Fruit fly (Drosophila melanogaster): ENCODE data around the gene Hecw.

Hecw gene

DNA sequence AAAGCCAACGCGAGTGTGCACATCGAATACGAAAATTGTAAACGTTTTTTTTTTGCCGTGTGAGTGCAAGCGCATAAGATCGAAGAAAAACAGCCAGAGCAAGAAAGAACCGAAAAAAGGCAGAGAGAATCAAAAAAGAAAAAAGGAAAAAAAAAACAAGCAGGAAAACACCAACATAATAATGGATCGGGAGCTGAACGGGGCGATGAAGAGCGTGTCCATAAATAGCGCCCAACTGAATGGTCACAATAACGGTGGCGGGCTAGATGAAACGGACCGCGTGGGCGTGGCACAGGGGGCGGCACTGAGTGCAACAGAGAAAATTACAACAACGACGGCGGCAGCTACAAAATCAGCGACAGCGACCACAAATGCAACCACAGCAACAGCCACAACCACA lies 22.7 kb upstream of the Hecw start:
- TF ChIP-seq Clk (GFP tag; optimal IDR thresholded peaks at IDR 0.05) (no peak), Crg-1 (GFP tag; optimal IDR thresholded peaks at IDR 0.05) (no peak), CG11617 (GFP tag; optimal IDR thresholded peaks at IDR 0.05) (no peak), Mnt (GFP tag; optimal IDR thresholded peaks at IDR 0.05) (no peak), CG33017 (tag; optimal IDR thresholded peaks at IDR 0.05) (no peak), tj (GFP tag; optimal IDR thresholded peaks at IDR 0.05) (no peak), CG7101 (tag; optimal IDR thresholded peaks at IDR 0.05) (no peak), ovo (GFP tag; optimal IDR thresholded peaks at IDR 0.05) (peak; percentile 16), cic (GFP tag; optimal IDR thresholded peaks at IDR 0.05) (no peak), CG12768 (GFP tag; optimal IDR thresholded peaks at IDR 0.05) (no peak), bab1 (GFP tag; optimal IDR thresholded peaks at IDR 0.05) (no peak), pad (GFP tag; optimal IDR thresholded peaks at IDR 0.05) (no peak), Hr96 (GFP tag; optimal IDR thresholded peaks at IDR 0.05) (peak; percentile 34), CG7045 (GFP tag; optimal IDR thresholded peaks at IDR 0.05) (no peak), CG5204 (GFP tag; optimal IDR thresholded peaks at IDR 0.05) (no peak)

DNA sequence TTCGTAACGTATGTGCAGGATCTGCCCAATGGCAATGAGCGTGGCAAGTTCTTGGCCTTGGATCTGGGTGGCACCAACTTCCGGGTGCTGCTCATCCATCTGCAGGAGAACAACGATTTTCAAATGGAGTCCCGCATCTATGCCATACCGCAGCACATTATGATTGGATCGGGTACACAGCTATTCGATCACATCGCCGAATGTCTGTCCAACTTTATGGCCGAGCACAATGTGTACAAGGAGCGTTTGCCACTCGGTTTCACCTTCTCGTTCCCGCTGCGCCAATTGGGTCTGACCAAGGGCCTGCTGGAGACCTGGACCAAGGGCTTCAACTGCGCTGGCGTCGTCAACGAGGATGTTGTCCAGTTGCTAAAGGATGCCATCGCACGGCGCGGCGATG lies 22.1 kb upstream of the Hecw start:
- TF ChIP-seq CG12768 (GFP tag; optimal IDR thresholded peaks at IDR 0.05) (no peak), toe (GFP tag; optimal IDR thresholded peaks at IDR 0.05) (no peak), Mnt (GFP tag; optimal IDR thresholded peaks at IDR 0.05) (no peak), pad (GFP tag; optimal IDR thresholded peaks at IDR 0.05) (no peak)

DNA sequence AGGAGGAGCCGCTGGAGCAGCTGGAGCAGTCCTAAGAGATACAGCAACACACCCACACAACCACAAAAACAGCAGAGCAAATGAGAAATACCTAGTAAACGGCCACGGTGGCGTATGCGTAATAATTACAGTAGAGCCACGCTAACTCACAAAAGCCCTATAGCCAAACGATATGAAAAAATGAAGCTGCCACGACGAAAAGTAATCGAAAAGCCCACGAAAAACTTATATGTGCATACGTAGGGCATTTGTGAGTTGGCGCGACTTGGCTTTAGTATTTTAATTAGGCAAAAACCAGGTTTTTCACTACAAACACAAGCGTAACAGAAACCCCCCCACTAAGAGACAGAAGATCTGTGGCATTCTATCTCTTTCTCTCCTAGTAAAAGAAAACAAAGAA lies 20.9 kb upstream of the Hecw start:
- TF ChIP-seq Crg-1 (GFP tag; optimal IDR thresholded peaks at IDR 0.05) (no peak), cic (GFP tag; optimal IDR thresholded peaks at IDR 0.05) (no peak), Hr96 (GFP tag; optimal IDR thresholded peaks at IDR 0.05) (no peak), Clk (GFP tag; optimal IDR thresholded peaks at IDR 0.05) (no peak), CG33017 (tag; optimal IDR thresholded peaks at IDR 0.05) (no peak), CG5204 (GFP tag; optimal IDR thresholded peaks at IDR 0.05) (no peak), toe (GFP tag; optimal IDR thresholded peaks at IDR 0.05) (no peak), bab1 (GFP tag; optimal IDR thresholded peaks at IDR 0.05) (no peak), tj (GFP tag; optimal IDR thresholded peaks at IDR 0.05) (no peak), CG11617 (GFP tag; optimal IDR thresholded peaks at IDR 0.05) (no peak), CG12768 (GFP tag; optimal IDR thresholded peaks at IDR 0.05) (no peak), pad (GFP tag; optimal IDR thresholded peaks at IDR 0.05) (no peak), CG1620 (GFP tag; optimal IDR thresholded peaks at IDR 0.05) (no peak), CG7045 (GFP tag; optimal IDR thresholded peaks at IDR 0.05) (no peak)

DNA sequence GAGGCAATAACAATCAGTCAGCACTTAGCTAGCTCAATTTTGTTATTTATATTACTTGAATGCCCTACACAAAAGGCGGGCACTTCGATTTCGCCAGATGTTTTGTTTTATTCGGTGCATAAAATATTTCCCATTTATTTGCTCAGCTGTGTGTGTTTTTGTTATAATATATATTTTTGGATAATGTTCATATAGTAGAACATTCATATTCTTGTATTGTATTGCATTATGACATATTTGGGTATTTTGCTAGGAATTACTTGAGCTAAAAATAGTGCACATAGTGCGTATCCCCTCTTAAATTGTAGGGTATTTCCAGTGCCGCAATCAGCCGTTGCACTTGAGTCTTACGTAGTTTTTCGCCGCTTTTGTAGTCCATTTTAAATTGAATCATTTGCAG lies 18.8 kb upstream of the Hecw start:
- peak; percentile 68 for TF ChIP-seq Mnt (GFP tag; optimal IDR thresholded peaks at IDR 0.05)
- TF ChIP-seq CG1620 (GFP tag; optimal IDR thresholded peaks at IDR 0.05) = peak; percentile 77
- peak; percentile 85 for TF ChIP-seq CG33017 (tag; optimal IDR thresholded peaks at IDR 0.05)
- peak; percentile 92 for TF ChIP-seq CG7101 (tag; optimal IDR thresholded peaks at IDR 0.05)
- peak; percentile 81 for TF ChIP-seq CG7045 (GFP tag; optimal IDR thresholded peaks at IDR 0.05)
- TF ChIP-seq CG5204 (GFP tag; optimal IDR thresholded peaks at IDR 0.05) = peak; percentile 79
- peak; percentile 88 for TF ChIP-seq tj (GFP tag; optimal IDR thresholded peaks at IDR 0.05)
- peak; percentile 70 for TF ChIP-seq Hr96 (GFP tag; optimal IDR thresholded peaks at IDR 0.05)
- TF ChIP-seq cic (GFP tag; optimal IDR thresholded peaks at IDR 0.05) = peak; percentile 57
- TF ChIP-seq bab1 (GFP tag; optimal IDR thresholded peaks at IDR 0.05) = peak; percentile 95
- peak; percentile 46 for TF ChIP-seq Crg-1 (GFP tag; optimal IDR thresholded peaks at IDR 0.05)
- peak; percentile 82 for TF ChIP-seq CG14711 (tag; optimal IDR thresholded peaks at IDR 0.05)
- no peak for TF ChIP-seq kay (GFP tag; ENCODE audit: borderline replicate concordance)
- TF ChIP-seq pad (GFP tag; optimal IDR thresholded peaks at IDR 0.05) = peak; percentile 78
- TF ChIP-seq toe (GFP tag; optimal IDR thresholded peaks at IDR 0.05) = peak; percentile 64
- TF ChIP-seq ovo (GFP tag; optimal IDR thresholded peaks at IDR 0.05) = peak; percentile 68
- peak; percentile 80 for TF ChIP-seq CG12768 (GFP tag; optimal IDR thresholded peaks at IDR 0.05)
- TF ChIP-seq cnc (optimal IDR thresholded peaks at IDR 0.05) = no peak
- peak; percentile 93 for TF ChIP-seq CG11617 (GFP tag; optimal IDR thresholded peaks at IDR 0.05)
- TF ChIP-seq Clk (GFP tag; optimal IDR thresholded peaks at IDR 0.05) = peak; percentile 40

DNA sequence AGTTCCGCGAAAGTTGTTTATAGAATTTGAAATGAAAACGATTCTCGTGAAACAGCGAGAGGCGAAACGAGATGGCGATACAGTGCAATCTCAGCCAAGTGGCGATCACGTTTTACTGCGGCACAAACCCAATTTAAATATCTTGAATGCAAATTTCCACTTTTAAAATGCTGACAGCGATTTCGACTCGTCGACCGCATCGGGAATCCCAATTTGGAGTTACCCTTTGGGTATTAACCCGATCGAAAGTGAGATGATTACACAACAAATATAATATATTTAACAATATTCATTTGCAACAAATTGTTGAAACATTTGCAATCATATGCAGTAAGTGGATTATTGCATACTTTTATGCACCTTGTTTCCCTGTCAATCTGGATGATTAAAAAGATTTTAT lies 18.2 kb upstream of the Hecw start:
- TF ChIP-seq pad (GFP tag; optimal IDR thresholded peaks at IDR 0.05) (no peak), CG11617 (GFP tag; optimal IDR thresholded peaks at IDR 0.05) (no peak), kay (GFP tag; ENCODE audit: borderline replicate concordance) (peak; percentile 11)

DNA sequence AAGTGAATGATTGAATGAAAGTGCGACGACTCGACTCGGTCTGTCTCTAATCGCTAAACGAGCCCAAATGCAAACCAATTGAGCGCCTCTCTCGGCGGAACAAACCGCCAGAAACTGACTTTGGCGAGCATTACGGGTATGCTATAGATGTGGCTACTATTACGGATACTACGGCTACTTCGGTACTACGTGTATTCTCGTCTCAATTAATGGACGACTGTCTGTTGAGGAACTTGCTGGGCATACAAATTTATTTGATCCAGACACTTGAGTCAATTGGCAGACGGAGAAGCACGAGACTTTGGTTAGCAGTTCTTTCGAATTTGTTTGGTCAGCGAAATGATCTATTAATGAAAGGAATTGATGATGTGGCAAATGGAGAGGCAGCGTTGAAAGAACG lies 14.3 kb upstream of the Hecw start:
- no peak for TF ChIP-seq toe (GFP tag; optimal IDR thresholded peaks at IDR 0.05)
- no peak for TF ChIP-seq CG1620 (GFP tag; optimal IDR thresholded peaks at IDR 0.05)
- peak; percentile 89 for TF ChIP-seq tj (GFP tag; optimal IDR thresholded peaks at IDR 0.05)
- TF ChIP-seq kay (GFP tag; ENCODE audit: borderline replicate concordance) = peak; percentile 11
- TF ChIP-seq CG7101 (tag; optimal IDR thresholded peaks at IDR 0.05) = no peak

DNA sequence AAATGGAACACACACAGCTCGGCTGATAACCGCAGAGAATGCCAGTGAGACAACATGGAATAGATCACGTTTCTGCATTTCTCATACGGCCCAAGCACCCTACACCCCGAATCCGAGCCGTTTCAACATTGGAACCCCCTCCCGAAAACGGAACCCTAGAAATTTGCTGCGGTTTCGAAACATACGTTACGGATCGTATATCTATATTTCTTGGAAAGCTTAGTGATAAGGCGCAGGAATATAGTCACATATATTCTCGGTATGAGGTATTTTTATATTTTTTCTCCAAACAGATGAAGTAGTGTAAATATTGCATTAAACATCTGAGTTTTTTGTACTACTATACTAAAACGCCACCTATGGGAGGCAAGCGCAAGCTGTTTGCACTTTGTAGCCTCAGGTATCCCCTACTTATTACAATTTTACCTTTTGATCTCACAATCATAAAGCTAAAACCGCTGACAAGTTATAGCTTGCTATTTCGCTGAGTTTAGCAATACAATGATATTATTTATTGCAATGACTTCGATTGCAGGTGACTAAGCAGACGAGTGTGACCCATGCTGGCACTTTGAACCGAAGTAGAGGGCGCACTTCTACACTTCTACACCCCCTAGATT lies 13.3 kb upstream of the Hecw start:
- no peak for TF ChIP-seq CG12768 (GFP tag; optimal IDR thresholded peaks at IDR 0.05)
- TF ChIP-seq CG7101 (tag; optimal IDR thresholded peaks at IDR 0.05) = no peak
- TF ChIP-seq CG1620 (GFP tag; optimal IDR thresholded peaks at IDR 0.05) = no peak
- no peak for TF ChIP-seq CG7045 (GFP tag; optimal IDR thresholded peaks at IDR 0.05)
- TF ChIP-seq Mnt (GFP tag; optimal IDR thresholded peaks at IDR 0.05) = no peak
- peak; percentile 10 for TF ChIP-seq pad (GFP tag; optimal IDR thresholded peaks at IDR 0.05)
- no peak for TF ChIP-seq CG5204 (GFP tag; optimal IDR thresholded peaks at IDR 0.05)
- no peak for TF ChIP-seq kay (GFP tag; ENCODE audit: borderline replicate concordance)
- TF ChIP-seq Hr96 (GFP tag; optimal IDR thresholded peaks at IDR 0.05) = no peak
- peak; percentile 10 for TF ChIP-seq Crg-1 (GFP tag; optimal IDR thresholded peaks at IDR 0.05)
- peak; percentile 95 for TF ChIP-seq tj (GFP tag; optimal IDR thresholded peaks at IDR 0.05)
- no peak for TF ChIP-seq ovo (GFP tag; optimal IDR thresholded peaks at IDR 0.05)
- TF ChIP-seq CG14711 (tag; optimal IDR thresholded peaks at IDR 0.05) = no peak
- TF ChIP-seq cic (GFP tag; optimal IDR thresholded peaks at IDR 0.05) = no peak
- TF ChIP-seq cnc (optimal IDR thresholded peaks at IDR 0.05) = no peak
- no peak for TF ChIP-seq Clk (GFP tag; optimal IDR thresholded peaks at IDR 0.05)
- TF ChIP-seq toe (GFP tag; optimal IDR thresholded peaks at IDR 0.05) = no peak
- peak; percentile 43 for TF ChIP-seq bab1 (GFP tag; optimal IDR thresholded peaks at IDR 0.05)
- peak; percentile 16 for TF ChIP-seq CG11617 (GFP tag; optimal IDR thresholded peaks at IDR 0.05)
- TF ChIP-seq CG33017 (tag; optimal IDR thresholded peaks at IDR 0.05) = no peak
